Worm (Caenorhabditis elegans): ENCODE results near the gene math-15.
"Not testable (repeated sequence)": the region's sequence is repeated elsewhere in the genome, so short reads cannot be mapped to it uniquely, and the experiment has no call there.

Gene math-15

DNA sequence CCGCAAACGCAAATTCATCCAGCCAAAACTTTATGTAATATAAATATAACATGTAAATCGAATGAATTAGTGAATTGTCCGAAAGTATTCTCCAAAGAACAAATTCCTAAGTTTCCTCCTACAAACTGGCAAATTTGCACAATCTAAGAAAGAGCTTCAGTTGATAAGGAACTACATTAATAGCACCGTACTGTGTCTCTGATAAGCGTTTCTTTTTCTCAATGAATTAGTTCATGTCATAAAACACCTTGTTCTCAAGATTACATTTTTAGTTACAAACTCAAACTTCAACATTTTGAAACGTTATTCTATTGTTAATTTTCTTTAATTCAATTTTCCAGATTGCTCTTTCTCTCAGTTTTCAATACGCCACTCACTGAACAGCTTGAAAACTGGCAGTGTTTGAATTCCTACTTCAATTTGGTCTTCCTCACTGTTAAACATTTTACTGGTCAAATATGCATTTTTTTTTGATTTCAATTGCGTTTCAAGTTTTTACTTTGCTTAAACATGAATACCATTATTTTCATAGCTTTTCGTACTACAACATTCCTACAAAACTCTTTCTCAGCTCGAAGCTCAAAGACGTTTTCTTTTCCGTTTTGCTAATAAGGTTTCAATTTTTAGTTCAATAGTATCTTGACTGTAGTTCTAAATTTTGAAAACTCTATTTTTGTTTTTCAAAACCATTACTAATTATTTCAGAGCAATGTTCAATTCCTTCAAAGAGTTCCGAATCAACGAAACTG lies at the start of gene math-15:
math-15 (plus strand) TSS at position 699 of the 749 bp plus-strand sequence.
- TF ChIP-seq ref-1 (GFP tag; conservative IDR thresholded peaks at IDR 0.05), result no peak
- no peak for TF ChIP-seq T22C8.4 (GFP tag; IDR thresholded peaks at IDR 0.05)
- no peak for TF ChIP-seq flt-1 (GFP tag; IDR thresholded peaks at IDR 0.05)
- no peak for TF ChIP-seq cog-1 (tag; optimal IDR thresholded peaks at IDR 0.05)
- no peak for TF ChIP-seq ztf-29 (GFP tag; IDR thresholded peaks at IDR 0.05)

DNA sequence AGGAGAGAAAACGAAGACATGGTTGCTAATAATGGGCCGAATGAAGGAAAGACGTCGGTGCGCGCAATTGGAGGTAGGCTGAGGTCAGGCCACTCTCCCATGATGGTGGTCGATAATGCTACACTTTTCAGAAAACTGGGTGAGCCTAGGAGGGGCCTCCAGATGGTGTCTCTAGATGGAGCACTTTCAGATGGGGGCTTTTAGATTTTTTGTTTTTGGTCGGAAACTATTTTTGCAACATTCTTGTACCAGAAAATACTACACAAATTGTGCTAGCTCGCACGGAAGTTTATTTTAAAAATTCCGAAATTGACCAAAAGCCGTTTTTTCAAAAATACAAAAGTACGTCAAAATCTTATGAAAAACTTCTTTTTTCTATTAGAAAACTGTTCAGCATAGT lies 47.9 kb upstream of the math-15 start, which contains the start of gene fbxb-10:
fbxb-10 (minus strand) TSS at position 101 of the 400 bp plus-strand sequence.
- TF ChIP-seq cog-1 (tag; optimal IDR thresholded peaks at IDR 0.05), result no peak
- no peak for TF ChIP-seq med-1 (GFP tag; optimal IDR thresholded peaks at IDR 0.05; ENCODE audit: insufficient read depth)
- no peak for TF ChIP-seq klf-2 (GFP tag; conservative IDR thresholded peaks at IDR 0.05)
- TF ChIP-seq ztf-23 (GFP tag; IDR thresholded peaks at IDR 0.05), result no peak
- TF ChIP-seq T22C8.4 (GFP tag; IDR thresholded peaks at IDR 0.05), result no peak
- no peak for TF ChIP-seq flt-1 (GFP tag; IDR thresholded peaks at IDR 0.05)
- no peak for TF ChIP-seq ztf-29 (GFP tag; IDR thresholded peaks at IDR 0.05)
- TF ChIP-seq tab-1 (GFP tag; IDR thresholded peaks at IDR 0.05), result no peak

DNA sequence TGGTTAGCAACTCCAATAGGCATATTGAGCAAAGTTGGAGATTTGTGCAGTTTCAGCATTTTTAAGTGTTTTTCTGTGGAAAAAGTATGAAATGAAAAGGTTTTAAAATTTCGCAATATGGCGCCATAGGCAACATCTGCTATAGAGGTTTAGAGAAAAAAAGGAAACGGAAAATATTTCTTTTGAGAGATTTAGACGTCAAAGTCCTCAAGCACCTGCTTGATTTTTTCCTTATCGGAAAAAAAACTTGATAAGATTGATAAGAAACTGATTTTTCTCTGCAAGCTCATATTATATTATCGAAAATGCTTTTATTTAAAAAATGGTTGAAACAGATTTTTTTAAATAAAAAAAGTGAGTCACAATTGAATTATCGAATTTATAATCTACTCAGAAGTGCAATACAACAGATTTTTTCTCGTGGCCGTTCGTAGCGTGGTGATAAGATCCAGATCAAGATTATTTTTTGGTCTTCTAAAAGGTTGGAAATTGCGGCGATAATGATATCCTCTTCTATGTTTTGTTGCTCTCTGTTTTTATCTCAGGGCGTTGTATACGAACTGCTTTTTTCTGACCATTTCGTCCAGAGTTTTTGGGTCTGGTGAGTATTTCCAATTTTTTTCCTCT lies 46.1 kb upstream of the math-15 start, which contains the start of gene fbxc-19:
fbxc-19 (plus strand) TSS at position 536 of the 627 bp plus-strand sequence.
- TF ChIP-seq flt-1 (GFP tag; IDR thresholded peaks at IDR 0.05), result peak; percentile 51; the same call in 1 of the 2 replicates
- TF ChIP-seq ref-1 (GFP tag; conservative IDR thresholded peaks at IDR 0.05), result no peak
- no peak for TF ChIP-seq klf-2 (GFP tag; conservative IDR thresholded peaks at IDR 0.05)

DNA sequence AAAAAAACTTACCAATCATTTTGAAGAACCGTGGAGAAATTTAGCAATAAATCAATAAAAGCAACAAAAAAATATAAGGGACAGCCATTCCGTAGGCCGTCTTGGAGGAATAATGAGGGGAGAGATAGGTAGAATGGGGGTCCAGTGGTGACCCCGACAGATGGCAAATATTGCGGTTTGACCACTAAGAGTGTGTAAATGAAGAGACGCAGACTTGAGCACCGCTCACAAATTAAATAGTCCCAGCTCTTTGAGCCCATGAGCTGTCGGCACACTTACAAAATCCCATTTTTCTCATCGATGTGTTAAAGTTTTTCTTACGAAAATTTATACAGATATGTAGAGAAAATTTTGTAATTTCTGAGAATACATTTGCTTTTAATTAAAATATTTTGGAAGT lies 45.4 kb upstream of the math-15 start, which contains the start of gene fbxa-3:
fbxa-3 (minus strand) TSS at position 101 of the 400 bp plus-strand sequence.
- TF ChIP-seq ref-1 (GFP tag; conservative IDR thresholded peaks at IDR 0.05) (no peak), cog-1 (tag; optimal IDR thresholded peaks at IDR 0.05) (no peak), T22C8.4 (GFP tag; IDR thresholded peaks at IDR 0.05) (no peak), tab-1 (GFP tag; IDR thresholded peaks at IDR 0.05) (no peak), ztf-29 (GFP tag; IDR thresholded peaks at IDR 0.05) (no peak), med-1 (GFP tag; optimal IDR thresholded peaks at IDR 0.05; ENCODE audit: insufficient read depth) (no peak), klf-2 (GFP tag; conservative IDR thresholded peaks at IDR 0.05) (no peak), flt-1 (GFP tag; IDR thresholded peaks at IDR 0.05) (no peak)

DNA sequence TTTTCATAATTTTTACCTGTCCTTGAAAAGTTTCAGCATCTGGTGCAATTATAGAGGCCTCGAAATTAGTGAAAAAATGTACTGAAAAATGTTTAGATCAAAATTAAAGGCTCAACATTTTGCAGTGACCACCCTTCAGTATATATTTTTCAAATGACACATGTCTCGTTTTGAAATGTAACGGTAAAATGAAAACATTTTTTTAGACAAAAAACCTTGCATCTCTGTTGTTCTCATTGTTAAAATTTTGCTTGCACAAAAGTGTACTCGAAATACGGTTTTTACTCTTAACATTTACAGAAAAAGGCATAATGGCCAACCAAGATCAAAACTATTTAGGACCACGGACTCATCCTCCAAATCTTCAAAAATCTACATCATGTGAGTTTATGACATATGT lies 41.9 kb upstream of the math-15 start, which contains the start of gene math-41:
math-41 (plus strand) TSS at position 301 of the 400 bp plus-strand sequence.
- not testable (repeated sequence) for TF ChIP-seq klf-2 (GFP tag; conservative IDR thresholded peaks at IDR 0.05); tab-1 (GFP tag; IDR thresholded peaks at IDR 0.05); med-1 (GFP tag; optimal IDR thresholded peaks at IDR 0.05; ENCODE audit: insufficient read depth)

DNA sequence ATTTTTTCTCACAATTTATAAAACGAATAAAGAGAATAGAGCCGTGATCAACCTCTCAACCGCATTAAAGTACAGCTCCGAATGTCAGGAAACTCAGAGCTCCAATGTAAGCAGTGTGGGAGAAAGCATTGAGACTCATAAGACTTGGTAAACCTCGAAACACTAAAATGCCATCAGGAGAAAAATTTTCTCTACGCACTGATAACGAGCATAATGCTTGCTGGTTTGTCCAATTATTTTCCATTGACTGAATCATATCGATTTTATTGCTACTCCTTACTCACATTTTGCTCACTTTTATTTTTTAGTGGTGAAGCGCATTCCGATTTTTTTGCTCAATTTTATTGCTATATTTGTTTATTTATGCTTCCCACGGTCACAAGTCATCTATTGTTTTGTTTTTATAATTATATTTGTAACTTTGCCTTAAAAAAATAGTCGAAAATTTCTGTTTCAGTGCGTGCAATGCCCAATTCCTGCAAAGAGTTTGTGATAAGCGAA lies 35.9 kb upstream of the math-15 start, which contains the start of gene math-40:
math-40 (plus strand) TSS at position 451 of the 501 bp plus-strand sequence.
- TF ChIP-seq ztf-23 (GFP tag; IDR thresholded peaks at IDR 0.05) (no peak), ref-1 (GFP tag; conservative IDR thresholded peaks at IDR 0.05) (no peak), tab-1 (GFP tag; IDR thresholded peaks at IDR 0.05) (no peak), ztf-29 (GFP tag; IDR thresholded peaks at IDR 0.05) (no peak), flt-1 (GFP tag; IDR thresholded peaks at IDR 0.05) (no peak), cog-1 (tag; optimal IDR thresholded peaks at IDR 0.05) (no peak), med-1 (GFP tag; optimal IDR thresholded peaks at IDR 0.05; ENCODE audit: insufficient read depth) (no peak), T22C8.4 (GFP tag; IDR thresholded peaks at IDR 0.05) (no peak), klf-2 (GFP tag; conservative IDR thresholded peaks at IDR 0.05) (no peak)

DNA sequence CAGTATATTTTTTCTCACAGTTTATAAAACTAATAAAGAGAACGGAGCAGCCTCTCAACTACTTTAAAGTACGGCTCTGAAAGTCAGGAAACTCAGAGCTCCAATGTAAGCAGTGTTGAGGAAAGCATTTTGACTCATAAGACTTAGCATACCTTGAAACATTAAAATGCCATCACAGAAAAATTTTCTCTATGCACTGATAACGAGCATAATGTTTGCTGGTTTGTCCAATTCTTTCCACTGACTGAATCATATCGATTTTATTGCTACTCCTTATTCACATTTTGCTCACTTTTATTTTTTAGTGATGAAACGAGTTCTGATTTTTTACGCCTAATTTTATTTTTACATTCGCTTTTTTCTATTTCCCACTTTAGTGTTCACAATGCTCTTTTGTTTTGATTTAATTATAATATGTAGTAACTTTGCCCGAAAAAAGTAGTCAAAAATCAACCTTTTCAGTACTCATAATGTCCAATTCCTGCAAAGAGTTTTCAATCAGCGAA lies 34.2 kb upstream of the math-15 start, which contains the start of gene math-39:
math-39 (plus strand) TSS at position 456 of the 506 bp plus-strand sequence.
- no peak for TF ChIP-seq med-1 (GFP tag; optimal IDR thresholded peaks at IDR 0.05; ENCODE audit: insufficient read depth)
- no peak for TF ChIP-seq ztf-23 (GFP tag; IDR thresholded peaks at IDR 0.05)
- TF ChIP-seq klf-2 (GFP tag; conservative IDR thresholded peaks at IDR 0.05), result no peak
- no peak for TF ChIP-seq tab-1 (GFP tag; IDR thresholded peaks at IDR 0.05)
- no peak for TF ChIP-seq flt-1 (GFP tag; IDR thresholded peaks at IDR 0.05)

DNA sequence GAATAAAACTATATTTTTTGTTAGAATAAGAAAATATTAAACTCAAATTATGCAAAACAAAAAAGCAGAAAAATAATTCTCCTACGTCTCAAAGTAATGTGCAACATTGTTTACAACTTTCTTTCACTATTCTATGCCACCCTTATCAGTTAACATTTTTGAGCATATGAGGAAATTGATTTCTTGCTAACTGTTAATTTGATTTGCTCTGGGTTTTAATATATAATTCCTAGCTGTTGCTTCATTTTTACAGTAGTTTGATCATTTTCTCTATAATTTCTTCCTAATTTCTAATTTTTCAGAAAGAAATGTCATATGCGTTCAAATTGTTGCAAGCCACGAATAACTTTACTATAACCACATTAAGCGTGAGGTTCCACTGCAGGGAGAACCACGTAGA lies 30.0 kb upstream of the math-15 start, which contains the start of gene T08E11.1:
T08E11.1 (plus strand) TSS at position 301 of the 400 bp plus-strand sequence.
- TF ChIP-seq ref-1 (GFP tag; conservative IDR thresholded peaks at IDR 0.05) (no peak), flt-1 (GFP tag; IDR thresholded peaks at IDR 0.05) (no peak), klf-2 (GFP tag; conservative IDR thresholded peaks at IDR 0.05) (no peak), ztf-29 (GFP tag; IDR thresholded peaks at IDR 0.05) (no peak), ztf-23 (GFP tag; IDR thresholded peaks at IDR 0.05) (no peak), tab-1 (GFP tag; IDR thresholded peaks at IDR 0.05) (no peak), cog-1 (tag; optimal IDR thresholded peaks at IDR 0.05) (no peak), T22C8.4 (GFP tag; IDR thresholded peaks at IDR 0.05) (no peak), med-1 (GFP tag; optimal IDR thresholded peaks at IDR 0.05; ENCODE audit: insufficient read depth) (no peak)

DNA sequence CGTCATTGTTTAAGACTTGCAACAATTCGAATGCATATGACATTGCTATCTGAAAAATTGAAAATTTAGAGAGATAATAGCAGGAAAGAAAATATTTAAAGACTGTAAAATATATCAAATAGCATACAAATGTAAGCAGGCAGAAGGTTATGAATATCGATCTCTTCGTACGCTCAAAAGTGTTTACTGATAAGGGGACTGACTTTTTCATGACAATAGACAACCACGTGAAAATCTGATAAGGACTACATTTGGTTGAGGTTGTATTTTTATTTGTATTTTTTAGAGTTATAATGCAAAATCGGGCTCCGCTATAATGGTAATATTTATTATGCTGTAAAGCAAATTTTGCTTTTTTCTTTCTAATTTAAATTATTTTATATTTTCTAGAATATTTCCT lies 23.3 kb upstream of the math-15 start, which contains the start of the genes C52E2.5 and C52E2.4:
C52E2.5 (minus strand) TSS at position 43 of the 400 bp plus-strand sequence.
C52E2.4 (plus strand) TSS at position 252 of the 400 bp plus-strand sequence.
- TF ChIP-seq cog-1 (tag; optimal IDR thresholded peaks at IDR 0.05), result no peak
- no peak for TF ChIP-seq ref-1 (GFP tag; conservative IDR thresholded peaks at IDR 0.05)
- TF ChIP-seq ztf-23 (GFP tag; IDR thresholded peaks at IDR 0.05), result no peak
- TF ChIP-seq flt-1 (GFP tag; IDR thresholded peaks at IDR 0.05), result no peak
- TF ChIP-seq tab-1 (GFP tag; IDR thresholded peaks at IDR 0.05), result no peak
- no peak for TF ChIP-seq med-1 (GFP tag; optimal IDR thresholded peaks at IDR 0.05; ENCODE audit: insufficient read depth)
- no peak for TF ChIP-seq ztf-29 (GFP tag; IDR thresholded peaks at IDR 0.05)
- no peak for TF ChIP-seq klf-2 (GFP tag; conservative IDR thresholded peaks at IDR 0.05)
- TF ChIP-seq T22C8.4 (GFP tag; IDR thresholded peaks at IDR 0.05), result no peak
